Worm (Caenorhabditis elegans) whole organism, L1 larva: Measurements from ENCODE around the gene kmo-2.
A peak's percentile ranks its signal among the peaks of the same experiment; 100 is the strongest.

ENCODE experiments used
- C04F5.9 ChIP-seq: sonication (generic microtip); optimal IDR thresholded peaks from 2 replicates; lab custom pipeline; 2016; ENCODE audit warnings: missing genetic modification characterization, missing compliant biosample characterization
- C16A3.4 ChIP-seq: fragments of 150-350 bp; optimal IDR thresholded peaks from 2 replicates; lab custom pipeline; 2014; ENCODE audit warnings: missing biosample characterization, missing genetic modification characterization
- aha-1 ChIP-seq: fragments of 150-350 bp; optimal IDR thresholded peaks from 2 replicates; lab custom pipeline; 2014; ENCODE audit warnings: missing biosample characterization, missing genetic modification characterization
- alr-1 ChIP-seq: fragments of 200-800 bp; sonication (Bioruptor generic); optimal IDR thresholded peaks from 2 replicates; lab custom pipeline; 2018; ENCODE audit warnings: borderline replicate concordance, mild to moderate bottlenecking, missing genetic modification characterization, missing compliant biosample characterization
- aly-2 ChIP-seq: fragments of 150-350 bp; optimal IDR thresholded peaks from 2 replicates; lab custom pipeline; 2014; ENCODE audit warnings: missing biosample characterization, missing genetic modification characterization
- ama-1 ChIP-seq: fragments of 150-350 bp; optimal IDR thresholded peaks from 2 replicates; lab custom pipeline; 2014
- dpl-1 ChIP-seq, 3 experiments: fragments of 150-350 bp in 2 of 3; sonication (generic microtip) in 1 of 3; optimal IDR thresholded peaks; 2 replicates each; lab custom pipeline; 2014 to 2017; ENCODE audit warnings: missing biosample characterization in 3 of 3, missing genetic modification characterization in 3 of 3, missing genetic modification reagents in 3 of 3
- efl-1 ChIP-seq, 4 experiments: fragments of 150-350 bp; optimal IDR thresholded peaks in 3 of 4; peaks in 1 of 4; 1 replicate in 1 of 4; 2 replicates in 3 of 4; lab custom pipeline; 2014; ENCODE audit warnings: missing biosample characterization in 2 of 4, missing genetic modification characterization in 2 of 4, missing genetic modification reagents in 2 of 4
- efl-3 ChIP-seq: fragments of 200-800 bp; sonication (Bioruptor generic); optimal IDR thresholded peaks from 2 replicates; lab custom pipeline; 2018; ENCODE audit warnings: mild to moderate bottlenecking, missing genetic modification characterization, missing compliant biosample characterization
- egl-13 ChIP-seq: sonication (generic microtip); optimal IDR thresholded peaks from 2 replicates; lab custom pipeline; 2016; ENCODE audit warnings: missing genotype, missing genetic modification reagents, missing genetic modification characterization, missing compliant biosample characterization
- fkh-4 ChIP-seq: sonication (generic microtip); optimal IDR thresholded peaks from 2 replicates; lab custom pipeline; 2016; ENCODE audit warnings: missing compliant biosample characterization, missing genetic modification characterization, borderline replicate concordance
- fkh-8 ChIP-seq: sonication (generic microtip); optimal IDR thresholded peaks from 2 replicates; lab custom pipeline; 2016; ENCODE audit warnings: mild to moderate bottlenecking, missing genetic modification characterization, missing compliant biosample characterization
- fos-1 ChIP-seq: fragments of 150-350 bp; optimal IDR thresholded peaks from 2 replicates; lab custom pipeline; 2014; ENCODE audit warnings: missing biosample characterization, missing genetic modification characterization
- grh-1 ChIP-seq: fragments of 200-800 bp; sonication (Bioruptor generic); IDR thresholded peaks from 2 replicates; pipeline ENCODE4 v1.3.6; 2022; ENCODE audit warnings: missing genetic modification reagents, missing genetic modification characterization, missing compliant biosample characterization
- hlh-17 ChIP-seq: fragments of 200-800 bp; sonication (Bioruptor generic); optimal IDR thresholded peaks from 2 replicates; lab custom pipeline; 2018; ENCODE audit warnings: missing genetic modification characterization, mild to moderate bottlenecking, missing compliant biosample characterization, moderate library complexity, borderline replicate concordance
- hlh-4 ChIP-seq: sonication (generic microtip); optimal IDR thresholded peaks from 2 replicates; lab custom pipeline; 2016; ENCODE audit warnings: mild to moderate bottlenecking, missing genetic modification characterization, missing compliant biosample characterization
- hpl-2 ChIP-seq: fragments of 150-350 bp; optimal IDR thresholded peaks from 2 replicates; lab custom pipeline; 2014; ENCODE audit warnings: missing biosample characterization, missing genetic modification reagents, missing genetic modification characterization
- irx-1 ChIP-seq: sonication (generic microtip); optimal IDR thresholded peaks from 2 replicates; lab custom pipeline; 2016; ENCODE audit warnings: missing genetic modification characterization, missing compliant biosample characterization
- isw-1 ChIP-seq: fragments of 200-800 bp; sonication (Bioruptor generic); IDR thresholded peaks from 2 replicates; pipeline ENCODE4 v1.3.6; 2022; ENCODE audit warnings: missing genetic modification characterization, missing compliant biosample characterization
- jun-1 ChIP-seq: fragments of 150-350 bp; optimal IDR thresholded peaks from 2 replicates; lab custom pipeline; 2014; ENCODE audit warnings: missing biosample characterization, missing genetic modification reagents, missing genetic modification characterization
- lin-13 ChIP-seq: fragments of 150-350 bp; optimal IDR thresholded peaks from 2 replicates; lab custom pipeline; 2014; ENCODE audit warnings: missing biosample characterization, missing genetic modification reagents, missing genetic modification characterization
- lin-14 ChIP-seq: fragments of 200-800 bp; sonication (Bioruptor generic); optimal IDR thresholded peaks from 2 replicates; lab custom pipeline; 2018; ENCODE audit warnings: mild to moderate bottlenecking, missing genetic modification characterization, moderate library complexity, missing compliant biosample characterization
- lin-15B ChIP-seq: fragments of 150-350 bp; sonication (generic microtip); optimal IDR thresholded peaks from 3 replicates; lab custom pipeline; 2014; ENCODE audit warnings: missing biosample characterization, missing genetic modification characterization
- lir-3 ChIP-seq: sonication (generic microtip); optimal IDR thresholded peaks from 2 replicates; lab custom pipeline; 2016; ENCODE audit warnings: mild to moderate bottlenecking, missing genetic modification characterization, moderate library complexity, missing compliant biosample characterization; ENCODE audit not compliant: poor library complexity
- mab-9 ChIP-seq: fragments of 200-800 bp; sonication (Bioruptor generic); IDR thresholded peaks from 2 replicates; pipeline ENCODE4 v1.3.6; 2022; ENCODE audit warnings: missing genetic modification reagents, missing genetic modification characterization, missing compliant biosample characterization
- mdl-1 ChIP-seq, 2 experiments: fragments of 150-350 bp; optimal IDR thresholded peaks; 2 replicates each; lab custom pipeline; 2014 to 2017; ENCODE audit warnings: missing biosample characterization in 2 of 2, missing genetic modification characterization in 2 of 2, inconsistent platforms in 1 of 2
- nhr-11 ChIP-seq: fragments of 150-350 bp; optimal IDR thresholded peaks from 2 replicates; lab custom pipeline; 2014; ENCODE audit warnings: missing biosample characterization, missing genetic modification characterization
- nhr-12 ChIP-seq: sonication (generic microtip); optimal IDR thresholded peaks from 2 replicates; lab custom pipeline; 2017; ENCODE audit warnings: missing biosample characterization, missing genetic modification characterization
- nhr-19 ChIP-seq: fragments of 200-800 bp; sonication (Bioruptor generic); conservative IDR thresholded peaks from 2 replicates; pipeline ENCODE4 v1.3.6; 2022; ENCODE audit warnings: missing genetic modification characterization, missing compliant biosample characterization
- nhr-76 ChIP-seq: sonication (generic microtip); optimal IDR thresholded peaks from 2 replicates; lab custom pipeline; 2017; ENCODE audit warnings: missing biosample characterization, missing genetic modification characterization
- nhr-77 ChIP-seq: fragments of 150-350 bp; optimal IDR thresholded peaks from 2 replicates; lab custom pipeline; 2014; ENCODE audit warnings: missing biosample characterization, missing genetic modification characterization
- nhr-84 ChIP-seq: sonication (generic microtip); optimal IDR thresholded peaks from 2 replicates; lab custom pipeline; 2017; ENCODE audit warnings: missing biosample characterization, missing genetic modification characterization
- nhr-85 ChIP-seq: sonication (generic microtip); peaks from one replicate; lab custom pipeline; 2016; ENCODE audit warnings: missing genetic modification characterization, inconsistent platforms, missing compliant biosample characterization
- nhr-90 ChIP-seq: sonication (generic microtip); optimal IDR thresholded peaks from 2 replicates; lab custom pipeline; 2016; ENCODE audit warnings: mild to moderate bottlenecking, missing genetic modification characterization, missing compliant biosample characterization; ENCODE audit not compliant: poor library complexity
- pax-3 ChIP-seq: fragments of 200-800 bp; sonication (Bioruptor generic); optimal IDR thresholded peaks from 2 replicates; lab custom pipeline; 2018; ENCODE audit warnings: mild to moderate bottlenecking, missing genetic modification characterization, moderate library complexity, missing compliant biosample characterization
- snu-23 ChIP-seq: sonication (generic microtip); optimal IDR thresholded peaks from 2 replicates; lab custom pipeline; 2016; ENCODE audit warnings: missing genetic modification characterization, missing compliant biosample characterization
- sox-4 ChIP-seq: sonication (generic microtip); optimal IDR thresholded peaks from 2 replicates; lab custom pipeline; 2016; ENCODE audit warnings: missing genetic modification characterization, missing compliant biosample characterization
- sptf-1 ChIP-seq: fragments of 150-350 bp; optimal IDR thresholded peaks from 2 replicates; lab custom pipeline; 2014; ENCODE audit warnings: missing biosample characterization, missing genetic modification characterization
- tbx-2 ChIP-seq: sonication (generic microtip); optimal IDR thresholded peaks from 2 replicates; lab custom pipeline; 2016; ENCODE audit warnings: missing genetic modification characterization, missing compliant biosample characterization
- tlp-1 ChIP-seq: fragments of 150-350 bp; optimal IDR thresholded peaks from 2 replicates; lab custom pipeline; 2014; ENCODE audit warnings: missing biosample characterization, missing genetic modification characterization
- unc-98 ChIP-seq: fragments of 200-800 bp; sonication (Bioruptor generic); IDR thresholded peaks from 2 replicates; pipeline ENCODE4 v1.3.6; 2022; ENCODE audit warnings: missing genetic modification characterization, missing compliant biosample characterization
- vab-15 ChIP-seq: sonication (generic microtip); optimal IDR thresholded peaks from 2 replicates; lab custom pipeline; 2017; ENCODE audit warnings: missing genotype, mild to moderate bottlenecking, missing genetic modification characterization, missing compliant biosample characterization
- zag-1 ChIP-seq: fragments of 150-350 bp; optimal IDR thresholded peaks from 2 replicates; lab custom pipeline; 2014; ENCODE audit warnings: missing biosample characterization, missing genetic modification characterization
- zip-4 ChIP-seq: fragments of 200-800 bp; sonication (Bioruptor generic); optimal IDR thresholded peaks from 2 replicates; lab custom pipeline; 2018; ENCODE audit warnings: mild to moderate bottlenecking, missing genetic modification characterization, moderate library complexity, missing compliant biosample characterization
- ztf-11 ChIP-seq, 2 experiments: sonication (generic microtip); optimal IDR thresholded peaks; 2 replicates each; lab custom pipeline; 2016 to 2017; ENCODE audit warnings: missing genetic modification characterization in 2 of 2, missing biosample characterization in 1 of 2, missing compliant biosample characterization in 1 of 2
- ztf-4 ChIP-seq: fragments of 150-350 bp; optimal IDR thresholded peaks from 2 replicates; lab custom pipeline; 2014; ENCODE audit warnings: missing biosample characterization, missing genetic modification characterization

kmo-2 gene

DNA sequence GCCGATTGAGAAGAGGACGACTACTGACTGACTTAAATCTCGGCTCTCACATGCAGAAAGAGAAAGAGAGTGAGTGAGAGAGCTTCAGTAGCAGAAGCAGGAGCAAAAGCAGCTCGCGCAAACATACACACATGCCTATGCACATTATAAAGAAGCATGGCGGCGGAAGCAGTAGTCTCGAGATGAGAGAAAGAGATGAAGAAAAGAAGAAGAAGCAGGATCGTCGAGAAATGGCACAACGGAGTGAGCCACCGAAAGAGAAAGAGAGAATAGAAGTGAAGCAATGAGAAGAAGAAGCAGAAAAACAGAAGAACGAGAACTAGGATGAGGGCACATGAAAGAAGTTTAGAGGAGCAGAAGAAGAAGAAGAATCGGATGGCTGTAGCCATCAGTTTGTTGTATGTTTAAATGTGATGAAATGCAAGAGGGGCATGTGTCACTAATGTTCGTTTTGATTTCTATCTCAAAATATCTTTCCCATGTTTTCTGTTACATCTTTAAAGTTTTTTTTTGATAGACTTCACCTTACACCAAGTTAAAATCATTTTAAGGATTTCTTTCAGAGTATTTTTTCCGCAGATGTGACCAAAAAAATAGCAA is 41.4 kb downstream of the kmo-2 start (continued):
- TF ChIP-seq ztf-11 (tag; optimal IDR thresholded peaks at IDR 0.05; lab: Kevin White, UChicago) (no peak), C16A3.4 (tag; lab: Kevin White, UChicago) (peak; percentile 29), mab-9 (no peak), nhr-85 (tag; lab: Kevin White, UChicago) (no peak), fos-1 (tag; lab: Kevin White, UChicago) (no peak), lin-15B (tag; lab: Kevin White, UChicago) (no peak), zag-1 (tag; lab: Kevin White, UChicago) (no peak), unc-98 (GFP tag; lab: Robert Waterston, UW) (no peak), egl-13 (tag; lab: Kevin White, UChicago) (peak; percentile 50), dpl-1 (GFP tag; optimal IDR thresholded peaks at IDR 0.05; lab: Kevin White, UChicago) (peak in 1 of 3 experiments; percentile 23), nhr-11 (tag; lab: Kevin White, UChicago) (no peak), zip-4 (GFP tag; lab: Kevin White, UChicago) (no peak), grh-1 (GFP tag; lab: Robert Waterston, UW) (no peak), irx-1 (tag; lab: Kevin White, UChicago) (peak; percentile 4), efl-1 (optimal IDR thresholded peaks at IDR 0.05; lab: Kevin White, UChicago) (peak; percentile 15 to 38), efl-1 (GFP tag; optimal IDR thresholded peaks at IDR 0.05 in 1 of 2; lab: Kevin White, UChicago) (no peak), nhr-90 (tag; lab: Kevin White, UChicago) (no peak), alr-1 (tag; lab: Kevin White, UChicago) (no peak), hlh-4 (tag; lab: Kevin White, UChicago) (no peak), nhr-19 (GFP tag; lab: Robert Waterston, UW) (0 out of 2 replicates have a peak, but pooled peaks have one; percentile 12), nhr-77 (tag; lab: Kevin White, UChicago) (no peak), hlh-17 (no peak), sptf-1 (tag; lab: Kevin White, UChicago) (no peak), nhr-12 (tag; lab: Kevin White, UChicago) (no peak), aly-2 (tag; lab: Kevin White, UChicago) (no peak), efl-3 (GFP tag; lab: Kevin White, UChicago) (no peak), vab-15 (tag; lab: Kevin White, UChicago) (no peak), isw-1 (GFP tag; lab: Robert Waterston, UW) (peak; percentile 25), hpl-2 (GFP tag; lab: Kevin White, UChicago) (no peak), jun-1 (tag; lab: Kevin White, UChicago) (no peak), C04F5.9 (tag; lab: Kevin White, UChicago) (no peak), lin-14 (GFP tag; lab: Kevin White, UChicago) (peak; percentile 92), lin-13 (GFP tag; lab: Kevin White, UChicago) (no peak), fkh-4 (tag; lab: Kevin White, UChicago) (no peak), aha-1 (no peak), fkh-8 (tag; lab: Kevin White, UChicago) (peak; percentile 87), ama-1 (lab: Kevin White, UChicago) (no peak), tlp-1 (tag; lab: Kevin White, UChicago) (no peak), ztf-4 (tag; lab: Kevin White, UChicago) (no peak), mdl-1 (tag; optimal IDR thresholded peaks at IDR 0.05; lab: Kevin White, UChicago) (peak in 1 of 2 experiments; percentile 29), nhr-76 (tag; lab: Kevin White, UChicago) (no peak), lir-3 (tag; lab: Kevin White, UChicago) (no peak), tbx-2 (tag; lab: Kevin White, UChicago) (peak; percentile 52), pax-3 (tag; lab: Kevin White, UChicago) (peak; percentile 41), nhr-84 (tag; lab: Kevin White, UChicago) (no peak), sox-4 (tag; lab: Kevin White, UChicago) (no peak), snu-23 (peak; percentile 40)
- TF ChIP-seq, all 84 proteins: peak for 25
